Worm (Caenorhabditis elegans): ENCODE results near the gene F38B2.2.

DNA sequence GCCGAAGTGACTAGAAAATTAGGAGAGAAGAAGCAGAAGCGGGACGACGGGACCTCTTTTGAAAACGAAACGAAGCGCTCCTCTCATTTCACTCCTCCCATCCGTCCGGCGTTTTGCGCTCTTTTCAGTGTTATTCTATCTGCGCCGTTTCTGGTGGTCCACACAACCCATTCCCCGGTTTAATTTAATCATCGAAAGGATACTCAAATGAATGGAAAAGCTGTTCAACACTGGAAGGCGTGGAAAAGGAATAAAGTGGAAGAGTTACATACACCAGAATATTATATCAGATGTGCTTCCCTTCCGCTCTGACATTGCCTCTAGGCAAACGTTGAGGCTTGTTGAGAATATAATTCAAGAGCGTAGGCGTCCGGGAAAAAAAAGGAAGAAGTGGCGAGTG, 34.1 kb downstream of the F38B2.2 start:
- TF ChIP-seq flt-1 (GFP tag; IDR thresholded peaks at IDR 0.05): no peak
- no peak for TF ChIP-seq ceh-36 (tag; optimal IDR thresholded peaks at IDR 0.05)
- no peak for TF ChIP-seq B0310.2 (tag; optimal IDR thresholded peaks at IDR 0.05)
- TF ChIP-seq aly-1 (tag; optimal IDR thresholded peaks at IDR 0.05): no peak
- TF ChIP-seq sea-1 (GFP tag; conservative IDR thresholded peaks at IDR 0.05): no peak
- no peak for TF ChIP-seq hmbx-1 (tag; optimal IDR thresholded peaks at IDR 0.05)

Data from whole organism, early embryonic.